Fruit fly (Drosophila melanogaster) whole organism, wandering third instar larva: Measurements from ENCODE around the gene corto.

Experiments used
- CG32264 ChIP-seq: fragments of 200-800 bp; sonication (Bioruptor generic); optimal IDR thresholded peaks from 2 replicates; lab custom pipeline; 2016; ENCODE audit warnings: missing biosample characterization, missing genetic modification characterization
- HLH106 ChIP-seq: fragments of 200-800 bp; optimal IDR thresholded peaks from 3 replicates; lab custom pipeline; 2019; ENCODE audit warnings: missing biosample characterization, mild to moderate bottlenecking, missing genetic modification characterization, moderate library complexity
- Jra ChIP-seq: sonication (Bioruptor generic); optimal IDR thresholded peaks from 2 replicates; lab custom pipeline; 2016; ENCODE audit warnings: missing biosample characterization, missing genetic modification characterization
- Mio ChIP-seq: sonication (Bioruptor generic); optimal IDR thresholded peaks from 2 replicates; lab custom pipeline; 2016; ENCODE audit warnings: missing biosample characterization, missing genetic modification characterization
- Myc ChIP-seq: fragments of >200 bp; optimal IDR thresholded peaks from 2 replicates; lab custom pipeline; 2017
- Rel ChIP-seq, 2 experiments: fragments of 200-800 bp; sonication (Bioruptor generic) in 1 of 2; optimal IDR thresholded peaks; 2 replicates in 1 of 2; 3 replicates in 1 of 2; lab custom pipeline; 2016 to 2019; ENCODE audit warnings: mild to moderate bottlenecking in 2 of 2, missing biosample characterization in 2 of 2, missing genetic modification characterization in 2 of 2, moderate library complexity in 1 of 2
- dsf ChIP-seq: sonication (Bioruptor generic); optimal IDR thresholded peaks from 2 replicates; lab custom pipeline; 2016; ENCODE audit warnings: missing biosample characterization, missing genetic modification characterization, borderline replicate concordance
- ey ChIP-seq: fragments of 200-800 bp; sonication (Bioruptor generic); optimal IDR thresholded peaks from 2 replicates; lab custom pipeline; 2016; ENCODE audit warnings: missing biosample characterization, missing genetic modification characterization
- fru ChIP-seq: fragments of 200-800 bp; sonication (Bioruptor generic); optimal IDR thresholded peaks from 3 replicates; lab custom pipeline; 2016; ENCODE audit warnings: missing biosample characterization, mild to moderate bottlenecking, missing genetic modification characterization
- pan ChIP-seq: fragments of >200 bp; optimal IDR thresholded peaks from 2 replicates; lab custom pipeline; 2017

DNA sequence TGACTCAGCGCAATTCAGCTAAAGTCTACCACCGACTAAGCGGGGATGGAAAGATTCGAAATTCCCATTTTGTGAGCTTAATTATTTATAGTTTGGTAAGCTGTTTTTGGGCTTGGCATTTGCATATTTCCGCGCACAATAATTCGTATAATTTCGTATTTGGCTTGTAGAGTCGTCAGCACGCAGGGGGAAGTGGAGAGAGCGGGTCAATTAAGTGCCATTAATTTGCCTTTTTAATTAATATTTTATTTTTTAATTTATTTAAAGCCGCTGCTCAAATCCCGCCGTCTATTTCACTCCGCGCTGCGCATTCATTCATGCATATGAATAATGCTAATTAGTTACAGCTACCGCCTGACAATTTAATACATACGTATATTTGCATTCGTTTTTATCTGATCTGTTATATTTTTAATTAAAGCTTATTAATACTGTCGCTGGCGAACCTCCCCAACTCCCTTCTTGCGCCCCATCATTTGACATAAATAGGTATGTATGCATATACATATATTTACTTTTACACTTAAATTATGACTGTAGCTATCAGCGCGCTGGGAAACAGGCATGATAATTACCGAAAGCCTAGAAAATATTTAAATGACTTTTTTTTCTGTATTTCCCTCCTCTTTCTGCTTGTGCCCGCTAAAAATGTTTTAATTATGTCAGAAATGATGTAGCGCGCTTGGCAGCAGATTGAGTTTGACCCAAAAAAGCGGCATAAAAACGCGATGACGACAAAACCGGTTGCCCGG lies 6.9 kb downstream of the corto start:
- TF ChIP-seq pan, result no peak
- no peak for TF ChIP-seq Rel (GFP tag; optimal IDR thresholded peaks at IDR 0.05; lab: Kevin White, UChicago)
- no peak for TF ChIP-seq Rel (tag; optimal IDR thresholded peaks at IDR 0.05; lab: Kevin White, UChicago)
- TF ChIP-seq Myc (lab: Kevin White, UChicago), result no peak
- TF ChIP-seq ey, result no peak
- TF ChIP-seq dsf, result no peak
- no peak for TF ChIP-seq Jra (GFP tag; lab: Kevin White, UChicago)
- no peak for TF ChIP-seq CG32264
- no peak for TF ChIP-seq Mio (GFP tag; lab: Kevin White, UChicago)
- TF ChIP-seq HLH106, result no peak
- TF ChIP-seq fru (GFP tag; lab: Kevin White, UChicago), result no peak
